Fruit fly (Drosophila melanogaster) whole organism, adult: ENCODE measurements around the gene CG12523.
A peak's percentile ranks its signal among the peaks of the same experiment; 100 is the strongest.

ENCODE experiments used
- CG11617 ChIP-seq: fragments of 200-800 bp; sonication (Bioruptor generic); optimal IDR thresholded peaks from 2 replicates; lab custom pipeline; 2017; ENCODE audit warnings: mild to moderate bottlenecking, missing biosample characterization, missing genetic modification reagents, missing genetic modification characterization
- CG12768 ChIP-seq: fragments of 200-800 bp; sonication (Bioruptor generic); optimal IDR thresholded peaks from 2 replicates; lab custom pipeline; 2017; ENCODE audit warnings: missing biosample characterization, missing genetic modification characterization, mild to moderate bottlenecking, moderate library complexity, missing genetic modification reagents
- CG14711 ChIP-seq: fragments of 200-800 bp; sonication (Bioruptor generic); optimal IDR thresholded peaks from 2 replicates; lab custom pipeline; 2018; ENCODE audit warnings: missing biosample characterization, mild to moderate bottlenecking, missing genetic modification characterization, moderate library complexity
- CG1620 ChIP-seq: fragments of 200-800 bp; sonication (Bioruptor generic); optimal IDR thresholded peaks from 2 replicates; lab custom pipeline; 2016; ENCODE audit warnings: missing biosample characterization, missing genetic modification characterization
- CG33017 ChIP-seq: fragments of 200-800 bp; sonication (Bioruptor generic); optimal IDR thresholded peaks from 2 replicates; lab custom pipeline; 2018; ENCODE audit warnings: missing biosample characterization, mild to moderate bottlenecking, missing genetic modification characterization, moderate library complexity
- CG5204 ChIP-seq: fragments of 200-800 bp; sonication (Bioruptor generic); optimal IDR thresholded peaks from 2 replicates; lab custom pipeline; 2016; ENCODE audit warnings: missing biosample characterization, missing genetic modification characterization
- CG7045 ChIP-seq: fragments of 200-800 bp; sonication (Bioruptor generic); optimal IDR thresholded peaks from 2 replicates; lab custom pipeline; 2017; ENCODE audit warnings: missing biosample characterization, mild to moderate bottlenecking, missing genetic modification characterization
- CG7101 ChIP-seq: fragments of 200-800 bp; sonication (Bioruptor generic); optimal IDR thresholded peaks from 2 replicates; lab custom pipeline; 2018; ENCODE audit warnings: missing biosample characterization, mild to moderate bottlenecking, missing genetic modification characterization, moderate library complexity
- Clk ChIP-seq: fragments of 200-800 bp; sonication (Bioruptor generic); optimal IDR thresholded peaks from 2 replicates; lab custom pipeline; 2017; ENCODE audit warnings: missing biosample characterization, missing genetic modification characterization
- Crg-1 ChIP-seq: fragments of 200-800 bp; sonication (Bioruptor generic); optimal IDR thresholded peaks from 2 replicates; lab custom pipeline; 2016; ENCODE audit warnings: missing biosample characterization, missing genetic modification characterization
- Hr96 ChIP-seq: fragments of 200-800 bp; sonication (Bioruptor generic); optimal IDR thresholded peaks from 2 replicates; lab custom pipeline; 2016; ENCODE audit warnings: missing biosample characterization, missing genetic modification characterization
- Mnt ChIP-seq: fragments of 200-800 bp; sonication (Bioruptor generic); optimal IDR thresholded peaks from 2 replicates; lab custom pipeline; 2016; ENCODE audit warnings: missing biosample characterization, mild to moderate bottlenecking, missing genetic modification characterization
- bab1 ChIP-seq: fragments of 200-800 bp; sonication (Bioruptor generic); optimal IDR thresholded peaks from 3 replicates; lab custom pipeline; 2019; ENCODE audit warnings: missing biosample characterization, mild to moderate bottlenecking, missing genetic modification characterization, moderate library complexity
- cic ChIP-seq: fragments of 200-800 bp; sonication (Bioruptor generic); optimal IDR thresholded peaks from 2 replicates; lab custom pipeline; 2017; ENCODE audit warnings: missing biosample characterization, mild to moderate bottlenecking, missing genetic modification characterization, moderate library complexity
- cnc ChIP-seq, 2 experiments: fragments of >200 bp; optimal IDR thresholded peaks; 2 replicates each; lab custom pipeline; 2017
- kay ChIP-seq: fragments of 200-800 bp; sonication (Bioruptor generic); peaks from one replicate; lab custom pipeline; 2016; ENCODE audit warnings: missing biosample characterization, missing genetic modification characterization, borderline replicate concordance
- ovo ChIP-seq: fragments of 200-800 bp; sonication (Bioruptor generic); optimal IDR thresholded peaks from 2 replicates; lab custom pipeline; 2016; ENCODE audit warnings: missing biosample characterization, missing genetic modification characterization
- pad ChIP-seq: fragments of 200-800 bp; sonication (Bioruptor generic); optimal IDR thresholded peaks from 3 replicates; lab custom pipeline; 2017; ENCODE audit warnings: missing biosample characterization, missing genetic modification characterization, mild to moderate bottlenecking, moderate library complexity, missing genetic modification reagents
- tj ChIP-seq: fragments of 200-800 bp; sonication (Bioruptor generic); optimal IDR thresholded peaks from 3 replicates; lab custom pipeline; 2017; ENCODE audit warnings: missing biosample characterization, mild to moderate bottlenecking, missing genetic modification characterization, moderate library complexity
- toe ChIP-seq: fragments of 200-800 bp; sonication (Bioruptor generic); optimal IDR thresholded peaks from 2 replicates; lab custom pipeline; 2016; ENCODE audit warnings: missing biosample characterization, missing genetic modification characterization

CG12523 gene

DNA sequence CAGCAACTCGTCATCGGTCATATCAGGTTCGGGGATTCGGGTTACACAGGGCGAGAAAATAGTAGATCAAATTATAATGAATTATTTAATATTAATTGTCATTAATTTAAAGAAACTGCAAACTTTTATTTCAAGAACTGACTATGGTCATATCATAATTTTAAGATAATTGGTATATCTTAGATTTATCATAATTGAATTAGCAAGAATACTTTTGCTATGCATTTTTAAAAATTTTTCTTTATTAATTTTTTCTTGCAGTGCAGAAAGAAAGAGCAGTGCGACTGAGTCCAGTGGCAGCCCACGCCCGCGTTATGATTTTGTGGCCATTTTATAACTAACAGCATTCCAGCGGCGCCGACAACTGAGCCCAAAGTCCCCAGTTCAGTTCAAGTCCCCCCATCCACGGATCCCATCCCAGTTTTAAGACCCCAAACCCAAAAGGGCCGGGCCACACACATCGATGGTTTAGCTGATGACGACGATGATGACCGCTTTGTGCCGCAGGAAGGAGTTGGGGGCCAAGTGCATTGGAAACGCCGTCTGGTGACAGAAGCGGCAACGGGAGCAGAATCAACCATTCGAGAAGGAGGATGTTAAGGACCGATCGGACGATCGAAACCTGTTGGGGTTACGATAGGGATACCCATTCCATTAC lies 28.3 kb upstream of the CG12523 start:
- no peak for TF ChIP-seq toe (GFP tag; lab: Kevin White, UChicago)

- TF ChIP-seq CG14711 (tag; lab: Kevin White, UChicago) = no peak
Observed at dm6 chr3L:10773585-10773984, 27.4 kb upstream of the CG12523 start.

DNA sequence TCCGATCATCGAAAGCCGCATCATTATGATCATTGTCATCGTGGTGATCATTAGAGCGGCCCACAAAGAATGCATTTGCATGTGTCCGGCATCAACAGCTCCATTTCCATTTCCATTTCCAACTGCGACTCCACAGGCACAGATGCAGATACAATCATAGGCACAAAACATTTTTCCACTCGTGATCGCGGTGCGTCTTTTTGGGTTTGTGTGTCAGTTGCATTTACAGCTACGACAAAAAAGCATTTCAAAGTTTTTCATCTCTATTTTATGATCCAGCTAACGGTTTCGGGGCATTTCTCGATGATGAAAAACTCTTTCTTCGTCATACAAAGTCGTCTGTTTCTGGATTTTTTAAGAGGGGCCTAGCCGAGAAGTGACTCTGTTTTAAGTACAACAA lies 25.8 kb upstream of the CG12523 start:
- no peak for TF ChIP-seq Crg-1 (GFP tag; lab: Kevin White, UChicago)
- TF ChIP-seq CG5204 = no peak
- no peak for TF ChIP-seq ovo (GFP tag; lab: Kevin White, UChicago)
- no peak for TF ChIP-seq Mnt (GFP tag; lab: Kevin White, UChicago)
- no peak for TF ChIP-seq Clk (GFP tag; lab: Kevin White, UChicago)
- TF ChIP-seq bab1 (GFP tag; lab: Kevin White, UChicago) = no peak
- no peak for TF ChIP-seq pad (GFP tag; lab: Kevin White, UChicago)
- TF ChIP-seq CG7045 = no peak
- no peak for TF ChIP-seq tj (GFP tag; lab: Kevin White, UChicago)
- TF ChIP-seq cic (GFP tag; lab: Kevin White, UChicago) = no peak
- TF ChIP-seq CG7101 (tag; lab: Kevin White, UChicago) = no peak
- no peak for TF ChIP-seq CG11617 (GFP tag; lab: Kevin White, UChicago)
- TF ChIP-seq toe (GFP tag; lab: Kevin White, UChicago) = no peak

dm6 chr3L:10775736-10776135 lies 25.3 kb upstream of the CG12523 start:
- TF ChIP-seq CG1620 (GFP tag; lab: Kevin White, UChicago) (no peak), pad (GFP tag; lab: Kevin White, UChicago) (no peak), Hr96 (no peak), CG12768 (GFP tag; lab: Kevin White, UChicago) (no peak)

DNA sequence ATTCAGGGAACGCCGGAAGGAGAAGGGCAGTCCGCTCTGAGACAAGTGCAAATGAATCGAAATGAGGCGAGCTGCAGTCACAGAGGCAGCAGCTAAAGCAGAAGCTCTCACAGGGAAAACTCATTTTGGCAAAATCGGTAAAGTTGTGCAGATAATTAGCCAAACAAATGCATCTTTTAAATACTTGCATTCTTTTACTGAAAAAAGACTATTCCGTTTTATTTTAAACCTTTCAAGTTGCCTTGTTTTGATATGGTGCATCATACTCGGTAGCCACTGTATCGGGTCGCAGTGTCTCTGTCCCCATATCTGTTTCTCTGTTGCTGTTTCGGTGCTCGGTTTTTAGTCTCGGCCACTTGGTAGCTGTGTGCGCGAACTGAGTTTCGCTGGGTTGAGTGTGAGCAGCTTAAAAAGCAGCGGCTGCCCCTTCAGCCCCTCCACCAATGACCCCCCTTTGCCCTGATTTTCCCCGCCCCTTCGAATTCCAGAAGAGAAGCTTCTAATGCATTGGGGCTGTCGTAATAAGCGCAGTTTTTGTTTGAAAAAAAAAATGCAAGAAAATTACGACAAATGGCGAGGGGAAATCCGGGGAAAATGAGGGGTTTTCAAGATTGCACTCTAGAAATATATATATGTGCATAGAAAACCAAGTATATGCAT lies 24.5 kb upstream of the CG12523 start:
- TF ChIP-seq bab1 (GFP tag; lab: Kevin White, UChicago) = peak; percentile 85
- peak; percentile 94 for TF ChIP-seq CG7101 (tag; lab: Kevin White, UChicago)
- peak; percentile 67 for TF ChIP-seq Crg-1 (GFP tag; lab: Kevin White, UChicago)
- TF ChIP-seq CG12768 (GFP tag; lab: Kevin White, UChicago) = peak; percentile 93
- TF ChIP-seq CG1620 (GFP tag; lab: Kevin White, UChicago) = peak; percentile 16
- peak; percentile 88 for TF ChIP-seq Clk (GFP tag; lab: Kevin White, UChicago)
- TF ChIP-seq cic (GFP tag; lab: Kevin White, UChicago) = peak; percentile 23
- TF ChIP-seq ovo (GFP tag; lab: Kevin White, UChicago) = no peak
- peak; percentile 68 for TF ChIP-seq Mnt (GFP tag; lab: Kevin White, UChicago)
- peak; percentile 95 for TF ChIP-seq Hr96
- TF ChIP-seq CG11617 (GFP tag; lab: Kevin White, UChicago) = peak; percentile 78
- TF ChIP-seq pad (GFP tag; lab: Kevin White, UChicago) = peak; percentile 70
- TF ChIP-seq toe (GFP tag; lab: Kevin White, UChicago) = peak; percentile 79
- peak; percentile 91 for TF ChIP-seq CG14711 (tag; lab: Kevin White, UChicago)
- no peak for TF ChIP-seq cnc (optimal IDR thresholded peaks at IDR 0.05; lab: Kevin White, UChicago)
- TF ChIP-seq kay (GFP tag; lab: Kevin White, UChicago) = no peak
- peak; percentile 91 for TF ChIP-seq CG7045
- TF ChIP-seq CG33017 (tag; lab: Kevin White, UChicago) = peak; percentile 95
- peak; percentile 89 for TF ChIP-seq CG5204
- peak; percentile 60 for TF ChIP-seq tj (GFP tag; lab: Kevin White, UChicago)

DNA sequence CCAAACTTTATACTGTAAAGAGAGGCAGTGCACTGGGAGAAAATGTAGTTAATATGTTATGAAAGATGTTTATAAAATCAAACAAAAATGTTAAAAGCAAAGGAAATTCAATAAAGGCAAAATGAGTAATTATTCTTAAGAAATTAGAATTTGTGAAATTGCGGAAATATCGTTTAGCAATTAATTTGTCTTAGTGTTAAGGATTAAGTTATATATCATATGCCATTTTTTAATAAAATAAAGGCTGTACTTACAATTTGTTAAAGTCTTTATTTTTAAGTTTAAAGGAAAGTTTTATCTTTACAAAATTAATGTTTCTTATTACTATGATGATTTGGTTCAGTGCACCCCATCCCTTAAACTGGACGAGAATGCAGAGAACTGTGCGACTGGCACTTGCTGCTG lies 23.5 kb upstream of the CG12523 start:
- no peak for TF ChIP-seq tj (GFP tag; lab: Kevin White, UChicago)
- TF ChIP-seq Hr96 = no peak
- no peak for TF ChIP-seq ovo (GFP tag; lab: Kevin White, UChicago)
- no peak for TF ChIP-seq toe (GFP tag; lab: Kevin White, UChicago)
- no peak for TF ChIP-seq CG14711 (tag; lab: Kevin White, UChicago)
- no peak for TF ChIP-seq CG5204
- no peak for TF ChIP-seq kay (GFP tag; lab: Kevin White, UChicago)
- TF ChIP-seq Mnt (GFP tag; lab: Kevin White, UChicago) = no peak
- no peak for TF ChIP-seq cnc (optimal IDR thresholded peaks at IDR 0.05; lab: Kevin White, UChicago)
- no peak for TF ChIP-seq bab1 (GFP tag; lab: Kevin White, UChicago)

- TF ChIP-seq CG11617 (GFP tag; lab: Kevin White, UChicago) (no peak), CG7101 (tag; lab: Kevin White, UChicago) (no peak), CG33017 (tag; lab: Kevin White, UChicago) (no peak), cic (GFP tag; lab: Kevin White, UChicago) (no peak), CG5204 (no peak), Clk (GFP tag; lab: Kevin White, UChicago) (no peak), ovo (GFP tag; lab: Kevin White, UChicago) (no peak), Crg-1 (GFP tag; lab: Kevin White, UChicago) (no peak), CG12768 (GFP tag; lab: Kevin White, UChicago) (no peak), CG7045 (no peak), tj (GFP tag; lab: Kevin White, UChicago) (no peak), CG1620 (GFP tag; lab: Kevin White, UChicago) (no peak), kay (GFP tag; lab: Kevin White, UChicago) (no peak), pad (GFP tag; lab: Kevin White, UChicago) (no peak), bab1 (GFP tag; lab: Kevin White, UChicago) (no peak), toe (GFP tag; lab: Kevin White, UChicago) (no peak), CG14711 (tag; lab: Kevin White, UChicago) (no peak)
Observed at dm6 chr3L:10777909-10778308, 23.1 kb upstream of the CG12523 start.
